Fruit fly (Drosophila melanogaster): Measurements from ENCODE around the gene P5cr.
A peak's percentile ranks its signal among the peaks of the same experiment; 100 is the strongest.

The P5cr gene

dm6 chr3R:18999906-19000451 is 28.8 kb upstream of the P5cr start (continued):
- TF ChIP-seq otp (GFP tag; IDR thresholded peaks at IDR 0.05) (peak; percentile 70), Asciz (GFP tag; optimal IDR thresholded peaks at IDR 0.05) (peak; percentile 31), ara (GFP tag; IDR thresholded peaks at IDR 0.05) (0 out of 2 replicates have a peak, but pooled peaks have one; percentile 33), eve (GFP tag; optimal IDR thresholded peaks at IDR 0.05) (no peak), CG6813 (GFP tag; optimal IDR thresholded peaks at IDR 0.05) (peak; percentile 51), cg (GFP tag; optimal IDR thresholded peaks at IDR 0.05) (peak; percentile 10), CG8290 (GFP tag; optimal IDR thresholded peaks at IDR 0.05) (no peak), CG8290 (tag; optimal IDR thresholded peaks at IDR 0.05) (peak in 1 of 2 experiments; percentile 11), HLHmδ (GFP tag; optimal IDR thresholded peaks at IDR 0.05) (peak; percentile 16), fd102C (GFP tag; optimal IDR thresholded peaks at IDR 0.05) (peak; percentile 24), sens (GFP tag) (peak; percentile 40), ac (GFP tag; optimal IDR thresholded peaks at IDR 0.05) (peak; percentile 33), CG6791 (GFP tag; IDR thresholded peaks at IDR 0.05; ENCODE audit: partially characterized antibody) (no peak), Hr78 (GFP tag; optimal IDR thresholded peaks at IDR 0.05) (peak in 1 of 2 experiments; percentile 6), fd64A (GFP tag; optimal IDR thresholded peaks at IDR 0.05) (peak; percentile 50), CG12071 (GFP tag; optimal IDR thresholded peaks at IDR 0.05) (peak; percentile 26), nom (GFP tag; optimal IDR thresholded peaks at IDR 0.05) (peak; percentile 2), ci (GFP tag; IDR thresholded peaks at IDR 0.05) (0 out of 3 replicates have a peak, but pooled peaks have one; percentile 38), CG11504 (tag; optimal IDR thresholded peaks at IDR 0.05) (peak; percentile 9), CG1602 (GFP tag; optimal IDR thresholded peaks at IDR 0.05) (no peak), CG15479 (GFP tag; optimal IDR thresholded peaks at IDR 0.05) (peak; percentile 21), bsh (GFP tag; optimal IDR thresholded peaks at IDR 0.05) (no peak), CG16813 (GFP tag; IDR thresholded peaks at IDR 0.05; ENCODE audit: partially characterized antibody) (no peak), CG3407 (GFP tag; optimal IDR thresholded peaks at IDR 0.05) (peak; percentile 2), CG32767 (GFP tag; IDR thresholded peaks at IDR 0.05) (no peak), Dp (GFP tag; optimal IDR thresholded peaks at IDR 0.05) (no peak), twi (tag; optimal IDR thresholded peaks at IDR 0.05) (peak; percentile 57), tll (GFP tag; optimal IDR thresholded peaks at IDR 0.05) (peak in 1 of 2 experiments; percentile 82), crol (GFP tag; IDR thresholded peaks at IDR 0.05) (peak; percentile 22; the same call in 1 of the 2 replicates), CG10431 (GFP tag; optimal IDR thresholded peaks at IDR 0.05) (peak; percentile 4), CG13624 (GFP tag; optimal IDR thresholded peaks at IDR 0.05) (no peak), org-1 (GFP tag; optimal IDR thresholded peaks at IDR 0.05) (peak; percentile 3), ATbp (GFP tag; optimal IDR thresholded peaks at IDR 0.05) (peak; percentile 39), Kr (GFP tag; optimal IDR thresholded peaks at IDR 0.05) (peak; percentile 65), CG13424 (tag; optimal IDR thresholded peaks at IDR 0.05) (no peak), CG5180 (GFP tag; optimal IDR thresholded peaks at IDR 0.05) (peak; percentile 19), Mrtf (GFP tag; IDR thresholded peaks at IDR 0.05) (no peak), kni (GFP tag; optimal IDR thresholded peaks at IDR 0.05) (peak; percentile 25), odd (GFP tag; optimal IDR thresholded peaks at IDR 0.05) (peak; percentile 17), Med (GFP tag) (peak; percentile 54), CG34376 (GFP tag; optimal IDR thresholded peaks at IDR 0.05) (no peak), Myb (GFP tag; optimal IDR thresholded peaks at IDR 0.05) (no peak), mirr (GFP tag; optimal IDR thresholded peaks at IDR 0.05) (no peak), dmrt11E (tag; optimal IDR thresholded peaks at IDR 0.05) (peak; percentile 15), D (optimal IDR thresholded peaks at IDR 0.05) (peak; percentile 62), D (GFP tag; optimal IDR thresholded peaks at IDR 0.05) (no peak)
